Fruit fly (Drosophila melanogaster): Measurements from ENCODE around the gene CG31140.

The CG31140 gene

DNA sequence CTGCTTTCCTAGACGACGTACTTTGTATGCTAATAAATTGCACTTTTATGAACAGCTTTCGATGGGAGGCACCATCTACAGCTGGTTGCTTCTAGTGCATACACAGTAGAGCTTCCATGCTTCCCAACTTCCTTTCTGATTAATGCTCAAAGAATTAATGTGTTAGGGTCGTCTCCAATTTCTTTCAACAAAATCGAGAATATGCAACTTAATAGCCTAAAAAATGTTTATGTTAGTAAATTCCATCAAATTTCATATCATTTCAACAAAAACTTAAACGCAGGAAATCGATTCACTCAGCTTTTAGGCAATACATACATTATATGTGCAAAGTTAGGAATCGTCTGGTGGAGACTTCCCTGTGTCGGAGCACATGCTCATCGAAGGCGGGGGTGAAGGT is 61.1 kb downstream of the CG31140 start:
- TF ChIP-seq CG32006 (GFP tag; optimal IDR thresholded peaks at IDR 0.05) (peak; percentile 79), ss (GFP tag; optimal IDR thresholded peaks at IDR 0.05) (peak; percentile 20 to 30), fd59A (GFP tag; optimal IDR thresholded peaks at IDR 0.05) (peak; percentile 22), CG6808 (GFP tag; optimal IDR thresholded peaks at IDR 0.05) (peak; percentile 61), pdm3 (GFP tag; optimal IDR thresholded peaks at IDR 0.05) (peak; percentile 58), acj6 (GFP tag; optimal IDR thresholded peaks at IDR 0.05) (peak; percentile 31), Hr38 (GFP tag; optimal IDR thresholded peaks at IDR 0.05) (no peak), CG6792 (GFP tag; optimal IDR thresholded peaks at IDR 0.05) (peak; percentile 27), Eip75B (GFP tag; optimal IDR thresholded peaks at IDR 0.05) (peak; percentile 39), Eip93F (GFP tag; optimal IDR thresholded peaks at IDR 0.05) (no peak), CG11762 (GFP tag; optimal IDR thresholded peaks at IDR 0.05; ENCODE audit: insufficient read depth) (no peak), dsx (GFP tag; optimal IDR thresholded peaks at IDR 0.05; ENCODE audit: poor library complexity, severe bottlenecking) (peak; percentile 74), Lpt (GFP tag; optimal IDR thresholded peaks at IDR 0.05) (peak; percentile 51), vri (GFP tag; optimal IDR thresholded peaks at IDR 0.05) (no peak), net (GFP tag; optimal IDR thresholded peaks at IDR 0.05) (peak; percentile 22), CG10631 (GFP tag; optimal IDR thresholded peaks at IDR 0.05) (peak; percentile 52), CG3032 (tag; optimal IDR thresholded peaks at IDR 0.05) (peak; percentile 47), Eip78C (GFP tag) (peak; percentile 83), CG11294 (GFP tag; IDR thresholded peaks at IDR 0.05) (no peak), Smox (GFP tag; optimal IDR thresholded peaks at IDR 0.05) (no peak), CG10669 (GFP tag; optimal IDR thresholded peaks at IDR 0.05) (peak; percentile 68), esn (GFP tag; optimal IDR thresholded peaks at IDR 0.05) (no peak), CG1621 (tag; optimal IDR thresholded peaks at IDR 0.05) (peak; percentile 2), achi (GFP tag; optimal IDR thresholded peaks at IDR 0.05) (peak; percentile 52), CG34406 (GFP tag; optimal IDR thresholded peaks at IDR 0.05) (no peak), Gug (GFP tag; IDR thresholded peaks at IDR 0.05) (peak; percentile 23; the same call in 1 of the 2 replicates), eg (GFP tag; IDR thresholded peaks at IDR 0.05) (peak; percentile 43; the same call in 2 of the 3 replicates), CG6276 (GFP tag; optimal IDR thresholded peaks at IDR 0.05) (peak; percentile 69), CG16779 (tag; optimal IDR thresholded peaks at IDR 0.05) (peak; percentile 13), fd85E (GFP tag; optimal IDR thresholded peaks at IDR 0.05) (no peak), CG15336 (GFP tag; IDR thresholded peaks at IDR 0.05) (peak; percentile 67), OdsH (GFP tag; optimal IDR thresholded peaks at IDR 0.05) (peak; percentile 43), Sox15 (GFP tag; optimal IDR thresholded peaks at IDR 0.05) (no peak), CG4318 (GFP tag; optimal IDR thresholded peaks at IDR 0.05) (peak; percentile 53), spab (GFP tag; optimal IDR thresholded peaks at IDR 0.05) (peak; percentile 35), fkh (GFP tag; optimal IDR thresholded peaks at IDR 0.05) (no peak), Hr4 (GFP tag; optimal IDR thresholded peaks at IDR 0.05) (peak; percentile 55), CG3919 (GFP tag; optimal IDR thresholded peaks at IDR 0.05) (peak; percentile 42), CG6854 (GFP tag; optimal IDR thresholded peaks at IDR 0.05) (no peak), Ets96B (tag; optimal IDR thresholded peaks at IDR 0.05) (peak; percentile 55), dac (GFP tag; optimal IDR thresholded peaks at IDR 0.05) (peak; percentile 0), Sox102F (GFP tag; optimal IDR thresholded peaks at IDR 0.05) (no peak), salr (GFP tag; optimal IDR thresholded peaks at IDR 0.05) (peak; percentile 48 to 50), CG8119 (GFP tag; IDR thresholded peaks at IDR 0.05) (peak; percentile 45; the same call in 1 of the 3 replicates), Sox14 (GFP tag; optimal IDR thresholded peaks at IDR 0.05) (peak; percentile 59)
